Worm (Caenorhabditis elegans) whole organism, late embryonic: ENCODE results near the gene F52E1.5.
A peak's percentile ranks its signal among the peaks of the same experiment; 100 is the strongest.
"Not testable (repeated sequence)": the region's sequence is repeated elsewhere in the genome, so short reads cannot be mapped to it uniquely, and the experiment has no call there.

Experiments
- ceh-45 ChIP-seq: fragments of 200-800 bp; sonication (Bioruptor generic); IDR thresholded peaks from 2 replicates; pipeline ENCODE4 v1.3.6; 2022; ENCODE audit warnings: missing genetic modification reagents, missing genetic modification characterization, missing compliant biosample characterization
- unc-3 ChIP-seq, 2 experiments: fragments of 200-800 bp in 1 of 2; sonication (Bioruptor generic) in 1 of 2; sonication (generic microtip) in 1 of 2; conservative IDR thresholded peaks in 1 of 2; optimal IDR thresholded peaks in 1 of 2; 2 replicates each; pipeline versions ENCODE4 v1.3.6 to Lab custom; 2016 to 2022; ENCODE audit warnings: missing compliant biosample characterization in 2 of 2, missing genetic modification characterization in 2 of 2, missing genetic modification reagents in 1 of 2

F52E1.5 gene

DNA sequence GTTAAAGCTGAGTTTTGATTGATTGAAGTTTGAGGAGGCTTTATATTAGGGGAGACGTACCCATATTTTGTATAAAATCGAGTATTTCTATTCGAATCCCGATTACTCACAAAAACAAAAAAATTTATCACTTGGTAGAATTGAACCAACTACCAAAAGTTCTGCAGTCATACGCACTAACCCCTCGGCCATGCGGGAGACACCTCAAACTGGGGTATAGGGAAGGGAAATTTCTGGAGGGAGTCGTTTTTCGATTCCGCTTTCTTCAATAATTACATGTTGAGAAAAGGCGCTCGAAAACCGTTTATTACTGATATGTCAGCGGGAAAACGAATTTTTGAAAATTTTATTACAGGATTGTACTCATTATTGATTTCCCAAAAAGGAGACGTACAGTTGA, 52.0 kb downstream of the F52E1.5 start:
- TF ChIP-seq unc-3 (GFP tag; conservative IDR thresholded peaks at IDR 0.05; lab: Robert Waterston, UW) = peak; percentile 50
- TF ChIP-seq unc-3 (tag; optimal IDR thresholded peaks at IDR 0.05; lab: Kevin White, UChicago) = not testable (repeated sequence)
- TF ChIP-seq ceh-45 (GFP tag; lab: Robert Waterston, UW) = 0 out of 2 replicates have a peak, but pooled peaks have one; percentile 18
- TF ChIP-seq, all 69 proteins: peak for 2; not testable (repeated sequence) for 67
